Worm (Caenorhabditis elegans) whole organism, young adult: ENCODE data around the gene ift-74.

Experiments used
- B0035.1 ChIP-seq: sonication (generic microtip); optimal IDR thresholded peaks from 2 replicates; lab custom pipeline; 2016; ENCODE audit warnings: missing genetic modification characterization, mild to moderate bottlenecking, missing compliant biosample characterization, missing genotype, missing genetic modification reagents
- F33H1.4 ChIP-seq: fragments of 200-800 bp; sonication (Bioruptor generic); IDR thresholded peaks from 2 replicates; pipeline ENCODE4 v1.3.6; 2022; ENCODE audit warnings: missing genetic modification reagents, missing genetic modification characterization, missing compliant biosample characterization
- F55B11.4 ChIP-seq: sonication (generic microtip); optimal IDR thresholded peaks from 2 replicates; lab custom pipeline; 2016; ENCODE audit warnings: missing compliant biosample characterization, missing genetic modification characterization, borderline replicate concordance; ENCODE audit not compliant: insufficient read depth
- F57C9.4 ChIP-seq: sonication (generic microtip); optimal IDR thresholded peaks from 2 replicates; lab custom pipeline; 2017; ENCODE audit warnings: mild to moderate bottlenecking, missing genetic modification characterization, missing compliant biosample characterization
- Y56A3A.18 ChIP-seq: fragments of 200-800 bp; sonication (Bioruptor generic); IDR thresholded peaks from 2 replicates; pipeline ENCODE4 v1.3.6; 2022; ENCODE audit warnings: missing genetic modification reagents, missing genetic modification characterization, missing compliant biosample characterization
- Y79H2A.3 ChIP-seq: fragments of 200-800 bp; sonication (Bioruptor generic); conservative IDR thresholded peaks from 2 replicates; pipeline ENCODE4 v1.3.6; 2022; ENCODE audit warnings: missing genetic modification reagents, missing genetic modification characterization, missing compliant biosample characterization
- ZK185.1 ChIP-seq: sonication (generic microtip); optimal IDR thresholded peaks from 2 replicates; lab custom pipeline; 2016; ENCODE audit warnings: mild to moderate bottlenecking, missing genetic modification characterization, missing compliant biosample characterization; ENCODE audit not compliant: poor library complexity, severe bottlenecking
- akir-1 ChIP-seq: fragments of 200-800 bp; sonication (Bioruptor generic); optimal IDR thresholded peaks from 2 replicates; lab custom pipeline; 2018; ENCODE audit warnings: mild to moderate bottlenecking, missing genetic modification characterization, moderate library complexity, missing compliant biosample characterization
- aptf-2 ChIP-seq: fragments of 200-800 bp; sonication (Bioruptor generic); conservative IDR thresholded peaks from 2 replicates; pipeline ENCODE4 v1.3.6; 2022; ENCODE audit warnings: missing genetic modification reagents, missing genetic modification characterization, missing compliant biosample characterization
- aptf-3 ChIP-seq: fragments of 200-800 bp; sonication (Bioruptor generic); IDR thresholded peaks from 2 replicates; pipeline ENCODE4 v1.3.6; 2022; ENCODE audit warnings: missing genetic modification characterization, missing compliant biosample characterization
- ccch-3 ChIP-seq: fragments of 200-800 bp; sonication (Bioruptor generic); optimal IDR thresholded peaks from 2 replicates; lab custom pipeline; 2018; ENCODE audit warnings: mild to moderate bottlenecking, missing genetic modification characterization, missing compliant biosample characterization
- cebp-2 ChIP-seq: fragments of 200-800 bp; sonication (Bioruptor generic); IDR thresholded peaks from 2 replicates; pipeline ENCODE4 v1.3.6; 2022; ENCODE audit warnings: missing genetic modification characterization, missing compliant biosample characterization
- ceh-58 ChIP-seq: fragments of 200-800 bp; sonication (Bioruptor generic); IDR thresholded peaks from 2 replicates; pipeline ENCODE4 v1.3.6; 2022; ENCODE audit warnings: missing genetic modification characterization, missing compliant biosample characterization
- ceh-79 ChIP-seq: sonication (generic microtip); optimal IDR thresholded peaks from 2 replicates; lab custom pipeline; 2017; ENCODE audit warnings: mild to moderate bottlenecking, missing genetic modification characterization, missing compliant biosample characterization
- dox-1 ChIP-seq: fragments of 200-800 bp; sonication (Bioruptor generic); IDR thresholded peaks from 2 replicates; pipeline ENCODE4 v1.3.6; 2022; ENCODE audit warnings: missing genetic modification reagents, missing genetic modification characterization, missing compliant biosample characterization
- hmg-1.2 ChIP-seq: fragments of 200-800 bp; sonication (Bioruptor generic); IDR thresholded peaks from 2 replicates; pipeline ENCODE4 v1.3.6; 2022; ENCODE audit warnings: missing genetic modification reagents, missing genetic modification characterization, missing compliant biosample characterization
- hsf-1 ChIP-seq: fragments of 200-800 bp; sonication (Bioruptor generic); IDR thresholded peaks from 2 replicates; pipeline ENCODE4 v1.3.6; 2022; ENCODE audit warnings: missing genetic modification reagents, missing genetic modification characterization, missing compliant biosample characterization
- lin-54 ChIP-seq: fragments of 200-800 bp; sonication (Bioruptor generic); optimal IDR thresholded peaks from 2 replicates; lab custom pipeline; 2018; ENCODE audit warnings: mild to moderate bottlenecking, missing genetic modification characterization, missing compliant biosample characterization
- madf-3 ChIP-seq: fragments of 200-800 bp; sonication (Bioruptor generic); IDR thresholded peaks from 2 replicates; pipeline ENCODE4 v1.3.6; 2022; ENCODE audit warnings: missing genetic modification reagents, missing genetic modification characterization, missing compliant biosample characterization
- madf-8 ChIP-seq: fragments of 200-800 bp; sonication (Bioruptor generic); conservative IDR thresholded peaks from 2 replicates; pipeline ENCODE4 v1.3.6; 2022; ENCODE audit warnings: missing genetic modification reagents, missing genetic modification characterization, missing compliant biosample characterization
- mel-28 ChIP-seq: sonication (generic microtip); optimal IDR thresholded peaks from 2 replicates; lab custom pipeline; 2016; ENCODE audit warnings: borderline replicate concordance, mild to moderate bottlenecking, missing genetic modification characterization, missing compliant biosample characterization
- nfyb-1 ChIP-seq: fragments of 200-800 bp; sonication (Bioruptor generic); IDR thresholded peaks from 2 replicates; pipeline ENCODE4 v1.3.6; 2022; ENCODE audit warnings: missing genetic modification reagents, missing genetic modification characterization, missing compliant biosample characterization
- nhr-120 ChIP-seq: fragments of 200-800 bp; sonication (Bioruptor generic); IDR thresholded peaks from 2 replicates; pipeline ENCODE4 v1.3.6; 2022; ENCODE audit warnings: missing genetic modification characterization, missing compliant biosample characterization
- pha-4 ChIP-seq: fragments of 150-350 bp; sonication (generic microtip); optimal IDR thresholded peaks from 2 replicates; lab custom pipeline; 2014; ENCODE audit warnings: missing biosample characterization, missing genetic modification reagents, missing genetic modification characterization
- repo-1 ChIP-seq: sonication (generic microtip); optimal IDR thresholded peaks from 2 replicates; lab custom pipeline; 2017; ENCODE audit warnings: mild to moderate bottlenecking, missing genetic modification characterization, missing compliant biosample characterization
- snpc-4 ChIP-seq, 5 experiments: fragments of 150-350 bp in 1 of 5; sonication (generic microtip) in 4 of 5; optimal IDR thresholded peaks; 2 replicates each; lab custom pipeline; 2014 to 2018; ENCODE audit warnings: missing genetic modification characterization in 5 of 5, missing biosample characterization in 3 of 5, antibody characterized with exemption in 2 of 5, mild to moderate bottlenecking in 2 of 5, missing compliant biosample characterization in 2 of 5, missing genotype in 2 of 5, moderate library complexity in 2 of 5, missing genetic modification reagents in 1 of 5
- sptf-2 ChIP-seq: fragments of 200-800 bp; sonication (Bioruptor generic); optimal IDR thresholded peaks from 2 replicates; lab custom pipeline; 2018; ENCODE audit warnings: mild to moderate bottlenecking, missing genetic modification characterization, missing compliant biosample characterization
- unc-62 ChIP-seq: fragments of 150-350 bp; optimal IDR thresholded peaks from 2 replicates; lab custom pipeline; 2014; ENCODE audit warnings: missing biosample characterization, missing genetic modification reagents, missing genetic modification characterization
- xnd-1 ChIP-seq: sonication (generic microtip); optimal IDR thresholded peaks from 2 replicates; lab custom pipeline; 2016; ENCODE audit warnings: missing genotype, missing genetic modification reagents, missing genetic modification characterization, missing compliant biosample characterization
- zim-3 ChIP-seq: sonication (generic microtip); optimal IDR thresholded peaks from 2 replicates; lab custom pipeline; 2017; ENCODE audit warnings: mild to moderate bottlenecking, missing genetic modification characterization, moderate library complexity, missing compliant biosample characterization
- ztf-18 ChIP-seq: sonication (generic microtip); optimal IDR thresholded peaks from 2 replicates; lab custom pipeline; 2016; ENCODE audit warnings: missing genotype, mild to moderate bottlenecking, missing genetic modification characterization, missing compliant biosample characterization
- ztf-22 ChIP-seq: fragments of 200-800 bp; sonication (Bioruptor generic); optimal IDR thresholded peaks from 2 replicates; lab custom pipeline; 2018; ENCODE audit warnings: mild to moderate bottlenecking, missing genetic modification characterization, moderate library complexity, missing compliant biosample characterization
- ztf-26 ChIP-seq: sonication (generic microtip); optimal IDR thresholded peaks from 2 replicates; lab custom pipeline; 2017; ENCODE audit warnings: missing genetic modification characterization, missing compliant biosample characterization
- ztf-28 ChIP-seq: fragments of 200-800 bp; sonication (Bioruptor generic); IDR thresholded peaks from 2 replicates; pipeline ENCODE4 v1.3.6; 2022; ENCODE audit warnings: missing genetic modification reagents, missing genetic modification characterization, missing compliant biosample characterization
- ztf-3 ChIP-seq: fragments of 200-800 bp; sonication (Bioruptor generic); optimal IDR thresholded peaks from 2 replicates; lab custom pipeline; 2018; ENCODE audit warnings: mild to moderate bottlenecking, missing genetic modification characterization, missing compliant biosample characterization

The ift-74 gene

DNA sequence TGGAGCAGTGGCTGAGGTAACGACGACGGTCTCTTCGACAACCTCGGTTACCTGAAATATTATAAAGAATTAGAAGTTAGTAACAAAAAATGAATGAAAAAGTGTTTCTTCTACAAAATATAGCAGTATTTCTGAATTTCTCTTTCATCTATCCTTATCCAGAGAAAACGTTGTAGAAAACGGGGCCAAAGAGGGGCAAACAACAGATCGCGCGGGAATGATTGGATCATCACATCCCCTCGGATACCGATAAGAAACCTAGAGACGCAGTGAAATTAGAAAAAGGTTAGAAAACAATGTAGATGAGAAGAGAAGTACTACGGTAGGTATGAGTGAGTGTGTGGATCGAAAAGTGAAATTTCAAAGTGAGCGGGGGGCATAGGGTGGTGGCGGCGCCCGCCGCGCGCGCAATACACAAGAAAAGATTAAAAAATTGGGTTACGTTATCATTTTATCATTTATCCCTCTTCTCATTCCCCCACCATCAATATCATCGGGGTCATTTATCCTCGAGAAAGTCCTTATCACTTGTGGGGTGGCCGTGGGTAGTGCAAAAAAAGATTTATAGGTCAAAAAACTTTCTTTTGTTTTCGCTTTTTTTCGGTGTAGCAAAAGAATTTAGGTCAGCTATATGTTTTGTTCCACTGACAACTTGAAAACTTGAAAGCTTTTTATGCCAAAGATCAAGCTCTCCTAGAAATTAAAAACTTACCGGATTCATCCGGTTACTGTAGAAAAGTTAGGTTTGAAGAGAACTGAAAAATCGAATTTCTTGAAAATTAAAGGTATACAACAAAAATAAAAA, 32.6 kb downstream of the ift-74 start, which contains the start of the genes dpy-10 and T14B4.19 (continued):
- TF ChIP-seq zim-3 (no peak), aptf-3 (GFP tag; lab: Robert Waterston, UW) (no peak), nfyb-1 (GFP tag; lab: Robert Waterston, UW) (no peak), pha-4 (tag; lab: Kevin White, UChicago) (no peak)

DNA sequence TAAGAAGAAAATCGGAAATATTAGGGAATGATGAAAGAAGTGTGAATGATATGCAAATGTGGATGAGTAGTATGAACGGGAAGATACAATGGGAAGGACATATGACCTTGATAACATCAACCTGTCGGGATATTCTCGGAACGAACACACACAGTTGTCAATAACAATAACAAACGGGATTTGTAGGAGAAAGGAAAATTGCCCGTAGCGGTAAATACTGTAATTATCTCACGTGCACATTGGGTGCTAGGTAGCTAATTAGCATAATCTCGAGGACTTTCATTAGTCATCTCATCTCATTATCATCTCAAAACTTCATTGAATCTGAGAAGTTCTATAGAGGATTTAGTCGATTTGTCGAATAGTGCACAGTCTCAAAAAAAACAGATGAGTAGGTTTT, 33.2 kb downstream of the ift-74 start:
- TF ChIP-seq sptf-2: no peak
- no peak for TF ChIP-seq B0035.1 (tag; lab: Kevin White, UChicago)
- TF ChIP-seq F57C9.4 (tag; lab: Kevin White, UChicago): no peak
- TF ChIP-seq unc-62: no peak
- no peak for TF ChIP-seq ZK185.1 (tag; lab: Kevin White, UChicago)
- TF ChIP-seq madf-3 (GFP tag; lab: Robert Waterston, UW): no peak
- no peak for TF ChIP-seq ztf-22
- no peak for TF ChIP-seq ceh-79 (tag; lab: Kevin White, UChicago)
- no peak for TF ChIP-seq dox-1 (GFP tag; lab: Robert Waterston, UW)

DNA sequence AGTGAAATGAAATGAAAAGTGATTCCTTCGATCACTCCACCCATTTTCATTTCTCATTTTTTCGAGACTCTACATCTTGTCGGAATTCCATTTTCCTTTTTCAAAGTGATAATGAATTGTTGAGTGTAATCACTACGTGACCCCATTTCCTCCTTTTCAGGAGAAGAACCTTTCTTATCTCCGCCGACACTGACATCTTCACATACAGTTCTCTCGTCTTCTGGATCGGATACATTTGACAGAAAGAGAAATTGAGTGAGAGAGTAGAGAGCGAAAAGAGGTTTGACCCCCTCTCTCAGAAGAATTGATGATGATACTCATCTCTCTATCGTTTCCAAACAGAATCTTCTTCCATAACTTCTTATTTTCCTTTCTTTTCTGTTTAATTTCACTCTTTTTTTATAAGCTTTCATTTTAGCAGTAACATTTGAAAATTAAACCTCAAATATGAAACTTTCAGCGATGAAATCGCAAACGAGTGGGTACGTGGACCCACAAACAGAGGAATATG, 34.1 kb downstream of the ift-74 start, which contains the start of gene dpy-2:
dpy-2 (plus strand) TSS at position 461 of the 511 bp plus-strand sequence.
- no peak for TF ChIP-seq hsf-1 (GFP tag; lab: Robert Waterston, UW)
- TF ChIP-seq ceh-58 (GFP tag; lab: Robert Waterston, UW): no peak
- no peak for TF ChIP-seq Y79H2A.3
- no peak for TF ChIP-seq F57C9.4 (tag; lab: Kevin White, UChicago)
- no peak for TF ChIP-seq madf-8 (GFP tag; lab: Robert Waterston, UW)
- no peak for TF ChIP-seq ztf-3 (GFP tag; lab: Kevin White, UChicago)
- no peak for TF ChIP-seq Y56A3A.18 (GFP tag; lab: Robert Waterston, UW)
- TF ChIP-seq, all 124 proteins: peak for 0

DNA sequence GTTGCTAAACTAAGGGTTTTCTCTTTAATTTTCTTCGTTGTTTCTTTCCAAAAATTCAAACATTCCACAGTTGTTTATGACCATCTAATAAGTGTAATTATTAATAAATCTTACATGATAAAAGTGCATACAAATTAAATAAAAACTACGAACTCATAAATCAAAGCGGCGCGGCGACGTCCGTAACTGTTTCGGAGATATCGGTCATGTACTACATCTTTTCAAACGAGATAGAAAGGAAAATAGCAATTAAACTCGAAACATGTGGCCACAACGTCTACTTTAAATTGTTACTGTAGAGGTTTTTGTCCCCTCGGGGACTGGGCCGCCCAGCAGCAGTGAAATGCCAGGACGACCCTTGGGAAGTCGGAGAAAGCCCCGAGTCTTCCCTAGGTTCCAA, 36.0 kb downstream of the ift-74 start:
- TF ChIP-seq xnd-1 (tag; lab: Kevin White, UChicago) (no peak), ceh-79 (tag; lab: Kevin White, UChicago) (no peak), mel-28 (no peak), cebp-2 (GFP tag; lab: Robert Waterston, UW) (no peak), ztf-28 (no peak), ztf-26 (no peak), nhr-120 (GFP tag; lab: Robert Waterston, UW) (no peak), F55B11.4 (no peak), ztf-18 (tag; lab: Kevin White, UChicago) (no peak), lin-54 (GFP tag; lab: Kevin White, UChicago) (no peak), ccch-3 (GFP tag; lab: Kevin White, UChicago) (no peak), akir-1 (GFP tag; lab: Kevin White, UChicago) (no peak)

DNA sequence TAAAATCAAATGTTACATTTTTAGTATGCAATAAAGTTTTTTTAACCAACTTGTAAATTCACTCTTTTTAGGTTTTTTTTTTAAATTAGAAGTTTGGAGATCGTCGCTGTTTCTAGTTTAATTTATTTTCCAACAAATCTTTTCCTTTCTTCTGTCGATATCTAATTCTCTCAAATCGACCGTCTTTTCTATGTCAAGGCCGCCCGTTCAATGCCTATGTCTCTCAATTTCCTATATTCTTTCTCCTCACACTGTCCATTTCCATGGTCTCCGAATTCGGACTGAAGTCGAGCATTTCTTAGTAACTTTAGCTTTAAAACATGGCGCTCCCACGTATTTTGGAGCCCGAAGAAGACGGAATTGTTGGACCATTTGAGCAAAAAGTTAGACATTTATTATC, 36.8 kb downstream of the ift-74 start, which contains the start of the genes T14B4.5 and T14B4.20:
T14B4.5 (plus strand) TSS at position 226 of the 400 bp plus-strand sequence.
T14B4.20 (plus strand) TSS at position 264 of the 400 bp plus-strand sequence.
- TF ChIP-seq snpc-4 (GFP tag; optimal IDR thresholded peaks at IDR 0.05; lab: Kevin White, UChicago) (no peak), snpc-4 (tag; optimal IDR thresholded peaks at IDR 0.05; lab: Kevin White, UChicago) (no peak), hmg-1.2 (GFP tag; lab: Robert Waterston, UW) (peak; percentile 51; the same call in 1 of the 2 replicates), F33H1.4 (GFP tag; lab: Robert Waterston, UW) (no peak), aptf-2 (GFP tag; lab: Robert Waterston, UW) (no peak), repo-1 (tag; lab: Kevin White, UChicago) (no peak)
